Fruit fly (Drosophila melanogaster) whole organism, prepupa: ENCODE results near the gene CG15549.

Experiments used
- Blimp-1 ChIP-seq: fragments of 200-800 bp; sonication (Bioruptor generic); optimal IDR thresholded peaks from 3 replicates; lab custom pipeline; 2017; ENCODE audit warnings: missing biosample characterization, missing genetic modification characterization, mild to moderate bottlenecking, moderate library complexity, missing genetic modification reagents
- CG10631 ChIP-seq: fragments of 200-800 bp; sonication (Bioruptor generic); optimal IDR thresholded peaks from 2 replicates; lab custom pipeline; 2016; ENCODE audit warnings: missing biosample characterization, missing genetic modification characterization
- CG11294 ChIP-seq: fragments of 200-800 bp; sonication (Bioruptor generic); IDR thresholded peaks from 2 replicates; pipeline ENCODE4 v1.3.6; 2022; ENCODE audit warnings: missing biosample characterization, missing genetic modification characterization
- CG11762 ChIP-seq: fragments of 200-800 bp; sonication (Bioruptor generic); optimal IDR thresholded peaks from 3 replicates; lab custom pipeline; 2016; ENCODE audit warnings: missing biosample characterization, missing genetic modification characterization; ENCODE audit not compliant: insufficient read depth
- CG11902 ChIP-seq: fragments of 200-800 bp; sonication (Bioruptor generic); optimal IDR thresholded peaks from 3 replicates; lab custom pipeline; 2016; ENCODE audit warnings: missing biosample characterization, missing genetic modification characterization
- CG15336 ChIP-seq: fragments of 200-800 bp; sonication (Bioruptor generic); IDR thresholded peaks from 2 replicates; pipeline ENCODE4 v1.3.6; 2022; ENCODE audit warnings: missing biosample characterization, missing genetic modification characterization
- CG1621 ChIP-seq: fragments of 200-800 bp; sonication (Bioruptor generic); optimal IDR thresholded peaks from 3 replicates; lab custom pipeline; 2018; ENCODE audit warnings: missing biosample characterization, mild to moderate bottlenecking, missing genetic modification characterization
- CG31627 ChIP-seq: fragments of 200-800 bp; sonication (Bioruptor generic); optimal IDR thresholded peaks from 3 replicates; lab custom pipeline; 2016; ENCODE audit warnings: missing biosample characterization, missing genetic modification characterization
- CG3919 ChIP-seq: fragments of 200-800 bp; sonication (Bioruptor generic); optimal IDR thresholded peaks from 3 replicates; lab custom pipeline; 2016; ENCODE audit warnings: missing biosample characterization, missing genetic modification characterization
- CG4318 ChIP-seq: fragments of 200-800 bp; sonication (Bioruptor generic); optimal IDR thresholded peaks from 3 replicates; lab custom pipeline; 2017; ENCODE audit warnings: missing biosample characterization, mild to moderate bottlenecking, missing genetic modification characterization
- CG6163 ChIP-seq: fragments of 200-800 bp; sonication (Bioruptor generic); IDR thresholded peaks from 3 replicates; pipeline ENCODE4 v1.3.6; 2022; ENCODE audit warnings: missing biosample characterization, missing genetic modification characterization
- CG6792 ChIP-seq: fragments of 200-800 bp; sonication (Bioruptor generic); optimal IDR thresholded peaks from 3 replicates; lab custom pipeline; 2016; ENCODE audit warnings: missing biosample characterization, missing genetic modification characterization
- CG7368 ChIP-seq: fragments of 200-800 bp; sonication (Bioruptor generic); optimal IDR thresholded peaks from 3 replicates; lab custom pipeline; 2016; ENCODE audit warnings: missing biosample characterization, missing genetic modification characterization
- CG8319 ChIP-seq: fragments of 200-800 bp; sonication (Bioruptor generic); optimal IDR thresholded peaks from 3 replicates; lab custom pipeline; 2016; ENCODE audit warnings: missing biosample characterization, missing genetic modification characterization
- CG8632 ChIP-seq: fragments of 200-800 bp; sonication (Bioruptor generic); optimal IDR thresholded peaks from 3 replicates; lab custom pipeline; 2016; ENCODE audit warnings: missing biosample characterization, missing genetic modification characterization
- CG9139 ChIP-seq: fragments of 200-800 bp; sonication (Bioruptor generic); optimal IDR thresholded peaks from 3 replicates; lab custom pipeline; 2017; ENCODE audit warnings: missing biosample characterization, mild to moderate bottlenecking, missing genetic modification characterization
- Eip78C ChIP-seq: fragments of 200-800 bp; sonication (Bioruptor generic); peaks from one replicate; lab custom pipeline; 2016; ENCODE audit warnings: missing biosample characterization, missing genetic modification characterization
- Ets21C ChIP-seq: fragments of 200-800 bp; sonication (Bioruptor generic); optimal IDR thresholded peaks from 3 replicates; lab custom pipeline; 2016; ENCODE audit warnings: missing biosample characterization, missing genetic modification characterization
- Ets96B ChIP-seq: fragments of 200-800 bp; optimal IDR thresholded peaks from 2 replicates; lab custom pipeline; 2019; ENCODE audit warnings: missing biosample characterization, mild to moderate bottlenecking, missing genetic modification characterization, moderate library complexity
- Hr39 ChIP-seq: fragments of 200-800 bp; sonication (Bioruptor generic); optimal IDR thresholded peaks from 2 replicates; lab custom pipeline; 2016; ENCODE audit warnings: missing biosample characterization, missing genetic modification characterization
- Hr4 ChIP-seq: fragments of 200-800 bp; sonication (Bioruptor generic); optimal IDR thresholded peaks from 3 replicates; lab custom pipeline; 2016; ENCODE audit warnings: missing biosample characterization, missing genetic modification characterization
- Lpt ChIP-seq: fragments of 200-800 bp; sonication (Bioruptor generic); optimal IDR thresholded peaks from 3 replicates; lab custom pipeline; 2016; ENCODE audit warnings: missing biosample characterization, missing genetic modification characterization
- Met ChIP-seq: fragments of 200-800 bp; sonication (Bioruptor generic); optimal IDR thresholded peaks from 3 replicates; lab custom pipeline; 2016; ENCODE audit warnings: missing biosample characterization, missing genetic modification characterization
- OdsH ChIP-seq: fragments of 200-800 bp; sonication (Bioruptor generic); optimal IDR thresholded peaks from 3 replicates; lab custom pipeline; 2016; ENCODE audit warnings: missing biosample characterization, missing genetic modification characterization
- Smox ChIP-seq: fragments of 200-800 bp; sonication (Bioruptor generic); optimal IDR thresholded peaks from 3 replicates; lab custom pipeline; 2016; ENCODE audit warnings: missing biosample characterization, missing genetic modification characterization
- Sox102F ChIP-seq: fragments of 200-800 bp; sonication (Bioruptor generic); optimal IDR thresholded peaks from 2 replicates; lab custom pipeline; 2016; ENCODE audit warnings: missing biosample characterization, mild to moderate bottlenecking, missing genetic modification characterization
- Sox14 ChIP-seq: fragments of 200-800 bp; sonication (Bioruptor generic); optimal IDR thresholded peaks from 3 replicates; lab custom pipeline; 2016; ENCODE audit warnings: missing biosample characterization, missing genetic modification characterization
- Sox15 ChIP-seq: fragments of 200-800 bp; sonication (Bioruptor generic); optimal IDR thresholded peaks from 3 replicates; lab custom pipeline; 2016; ENCODE audit warnings: missing biosample characterization, missing genetic modification characterization
- achi ChIP-seq: fragments of 200-800 bp; sonication (Bioruptor generic); optimal IDR thresholded peaks from 3 replicates; lab custom pipeline; 2016; ENCODE audit warnings: missing biosample characterization, missing genetic modification characterization
- acj6 ChIP-seq: fragments of 200-800 bp; sonication (Bioruptor generic); optimal IDR thresholded peaks from 3 replicates; lab custom pipeline; 2016; ENCODE audit warnings: missing biosample characterization, missing genetic modification characterization
- cyc ChIP-seq: fragments of 200-800 bp; sonication (Bioruptor generic); optimal IDR thresholded peaks from 3 replicates; lab custom pipeline; 2016; ENCODE audit warnings: missing biosample characterization, missing genetic modification characterization
- dsx ChIP-seq: fragments of 200-800 bp; optimal IDR thresholded peaks from 3 replicates; lab custom pipeline; 2019; ENCODE audit warnings: missing biosample characterization, mild to moderate bottlenecking, missing genetic modification characterization, moderate library complexity; ENCODE audit not compliant: poor library complexity, severe bottlenecking
- eg ChIP-seq: fragments of 200-800 bp; sonication (Bioruptor generic); IDR thresholded peaks from 3 replicates; pipeline ENCODE4 v1.3.6; 2022; ENCODE audit warnings: missing biosample characterization, missing genetic modification characterization
- esn ChIP-seq: fragments of 200-800 bp; sonication (Bioruptor generic); optimal IDR thresholded peaks from 2 replicates; lab custom pipeline; 2016; ENCODE audit warnings: missing biosample characterization, mild to moderate bottlenecking, missing genetic modification characterization, moderate library complexity
- fd59A ChIP-seq: fragments of 200-800 bp; sonication (Bioruptor generic); optimal IDR thresholded peaks from 2 replicates; lab custom pipeline; 2017; ENCODE audit warnings: missing biosample characterization, mild to moderate bottlenecking, missing genetic modification characterization, missing genetic modification reagents
- lz ChIP-seq: fragments of 200-800 bp; sonication (Bioruptor generic); optimal IDR thresholded peaks from 3 replicates; lab custom pipeline; 2016; ENCODE audit warnings: missing biosample characterization, missing genetic modification characterization
- net ChIP-seq: fragments of 200-800 bp; sonication (Bioruptor generic); optimal IDR thresholded peaks from 3 replicates; lab custom pipeline; 2016; ENCODE audit warnings: missing biosample characterization, missing genetic modification characterization
- pdm3 ChIP-seq: fragments of 200-800 bp; sonication (Bioruptor generic); optimal IDR thresholded peaks from 3 replicates; lab custom pipeline; 2016; ENCODE audit warnings: missing biosample characterization, missing genetic modification characterization
- spab ChIP-seq: fragments of 200-800 bp; sonication (Bioruptor generic); optimal IDR thresholded peaks from 2 replicates; lab custom pipeline; 2017; ENCODE audit warnings: missing biosample characterization, mild to moderate bottlenecking, missing genetic modification characterization, missing genetic modification reagents
- svp ChIP-seq: fragments of 200-800 bp; sonication (Bioruptor generic); peaks from one replicate; lab custom pipeline; 2016; ENCODE audit warnings: missing biosample characterization, missing genetic modification characterization
- topi ChIP-seq: fragments of 200-800 bp; sonication (Bioruptor generic); optimal IDR thresholded peaks from 3 replicates; lab custom pipeline; 2016; ENCODE audit warnings: missing biosample characterization, missing genetic modification characterization

Gene CG15549

dm6 chr3R:30893738-30894137 lies 42.6 kb downstream of the CG15549 start, which contains the start of gene Cyp4c3:
TSS of gene Cyp4c3 (plus strand) at chr3R:30894038.
- no peak for TF ChIP-seq svp (GFP tag; lab: Kevin White, UChicago)
- no peak for TF ChIP-seq Ets21C (GFP tag; lab: Kevin White, UChicago)
- TF ChIP-seq CG11762 (GFP tag; lab: Kevin White, UChicago) = no peak
- TF ChIP-seq esn = no peak
- TF ChIP-seq spab = no peak
- TF ChIP-seq CG6163 (GFP tag; lab: Robert Waterston, UW) = no peak
- TF ChIP-seq CG7368 (GFP tag; lab: Kevin White, UChicago) = no peak
- no peak for TF ChIP-seq CG15336
- no peak for TF ChIP-seq CG31627
- TF ChIP-seq dsx (GFP tag; lab: Kevin White, UChicago) = no peak
- TF ChIP-seq CG9139 (GFP tag; lab: Kevin White, UChicago) = no peak
- no peak for TF ChIP-seq CG11294 (GFP tag; lab: Robert Waterston, UW)
- no peak for TF ChIP-seq Smox (GFP tag; lab: Kevin White, UChicago)
- no peak for TF ChIP-seq Hr39 (GFP tag; lab: Kevin White, UChicago)
- no peak for TF ChIP-seq fd59A (GFP tag; lab: Kevin White, UChicago)
- TF ChIP-seq Blimp-1 = no peak
- TF ChIP-seq acj6 (GFP tag; lab: Kevin White, UChicago) = no peak
- TF ChIP-seq CG3919 (GFP tag; lab: Kevin White, UChicago) = no peak
- TF ChIP-seq net (GFP tag; lab: Kevin White, UChicago) = no peak

dm6 chr3R:30890045-30890444 lies 46.3 kb downstream of the CG15549 start:
- TF ChIP-seq acj6 (GFP tag; lab: Kevin White, UChicago) = peak; percentile 23
- TF ChIP-seq CG31627 = peak; percentile 34
- TF ChIP-seq Sox102F (GFP tag; lab: Kevin White, UChicago) = peak; percentile 14
- peak; percentile 11 for TF ChIP-seq Sox15 (GFP tag; lab: Kevin White, UChicago)
- peak; percentile 21 for TF ChIP-seq Sox14
- no peak for TF ChIP-seq CG8319
- TF ChIP-seq CG6792 (GFP tag; lab: Kevin White, UChicago) = peak; percentile 29
- TF ChIP-seq cyc (GFP tag; lab: Kevin White, UChicago) = peak; percentile 13
- TF ChIP-seq lz (GFP tag; lab: Kevin White, UChicago) = peak; percentile 17
- TF ChIP-seq achi (GFP tag; lab: Kevin White, UChicago) = peak; percentile 32
- TF ChIP-seq Hr4 = no peak
- no peak for TF ChIP-seq Lpt (GFP tag; lab: Kevin White, UChicago)
- TF ChIP-seq Smox (GFP tag; lab: Kevin White, UChicago) = peak; percentile 19
- TF ChIP-seq CG4318 (GFP tag; lab: Kevin White, UChicago) = no peak
- TF ChIP-seq OdsH = peak; percentile 23
- no peak for TF ChIP-seq CG8632 (GFP tag; lab: Kevin White, UChicago)
- peak; percentile 47 for TF ChIP-seq Hr39 (GFP tag; lab: Kevin White, UChicago)
- TF ChIP-seq CG1621 (tag; lab: Kevin White, UChicago) = no peak
- peak; percentile 37 for TF ChIP-seq pdm3 (GFP tag; lab: Kevin White, UChicago)
- TF ChIP-seq svp (GFP tag; lab: Kevin White, UChicago) = peak; percentile 44
- peak; percentile 70 for TF ChIP-seq CG15336
- peak; percentile 72 for TF ChIP-seq Eip78C (GFP tag; lab: Kevin White, UChicago)
- peak; percentile 18 for TF ChIP-seq CG10631 (GFP tag; lab: Kevin White, UChicago)
- TF ChIP-seq Ets21C (GFP tag; lab: Kevin White, UChicago) = no peak
- peak; percentile 75 for TF ChIP-seq eg (GFP tag; lab: Robert Waterston, UW)
- peak; percentile 38 for TF ChIP-seq topi (GFP tag; lab: Kevin White, UChicago)
- peak; percentile 51 for TF ChIP-seq CG3919 (GFP tag; lab: Kevin White, UChicago)
- TF ChIP-seq CG11902 = no peak
- TF ChIP-seq Ets96B (tag; lab: Kevin White, UChicago) = no peak
- peak; percentile 69 for TF ChIP-seq CG11294 (GFP tag; lab: Robert Waterston, UW)
- peak; percentile 64 for TF ChIP-seq CG6163 (GFP tag; lab: Robert Waterston, UW)
- peak; percentile 24 for TF ChIP-seq Met (GFP tag; lab: Kevin White, UChicago)
